Worm (Caenorhabditis elegans) whole organism, midembryonic: Measurements from ENCODE around the gene mif-1.

ENCODE experiments used
- T22C8.4 ChIP-seq: fragments of 200-800 bp; sonication (Bioruptor generic); IDR thresholded peaks from 2 replicates; pipeline ENCODE4 v1.3.6; 2022; ENCODE audit warnings: missing genetic modification characterization, missing compliant biosample characterization
- cog-1 ChIP-seq: sonication (generic microtip); optimal IDR thresholded peaks from 2 replicates; lab custom pipeline; 2016; ENCODE audit warnings: missing genetic modification characterization, missing compliant biosample characterization
- flt-1 ChIP-seq: fragments of 200-800 bp; sonication (Bioruptor generic); IDR thresholded peaks from 2 replicates; pipeline ENCODE4 v1.3.6; 2022; ENCODE audit warnings: missing genetic modification characterization, missing compliant biosample characterization
- klf-2 ChIP-seq: fragments of 200-800 bp; sonication (Bioruptor generic); conservative IDR thresholded peaks from 2 replicates; pipeline ENCODE4 v1.3.6; 2022; ENCODE audit warnings: missing genetic modification reagents, missing genetic modification characterization, missing compliant biosample characterization
- med-1 ChIP-seq: sonication (generic microtip); optimal IDR thresholded peaks from 2 replicates; lab custom pipeline; 2017; ENCODE audit warnings: missing genetic modification characterization, mild to moderate bottlenecking, missing compliant biosample characterization, antibody characterized with exemption, missing genetic modification reagents; ENCODE audit not compliant: insufficient read depth
- ref-1 ChIP-seq: fragments of 200-800 bp; sonication (Bioruptor generic); conservative IDR thresholded peaks from 2 replicates; pipeline ENCODE4 v1.3.6; 2022; ENCODE audit warnings: missing genetic modification reagents, missing genetic modification characterization, missing compliant biosample characterization
- tab-1 ChIP-seq: fragments of 200-800 bp; sonication (Bioruptor generic); IDR thresholded peaks from 2 replicates; pipeline ENCODE4 v1.3.6; 2022; ENCODE audit warnings: missing genetic modification characterization, missing compliant biosample characterization
- ztf-23 ChIP-seq: fragments of 200-800 bp; sonication (Bioruptor generic); IDR thresholded peaks from 2 replicates; pipeline ENCODE4 v1.3.6; 2022; ENCODE audit warnings: missing genetic modification reagents, missing genetic modification characterization, missing compliant biosample characterization
- ztf-29 ChIP-seq: fragments of 200-800 bp; sonication (Bioruptor generic); IDR thresholded peaks from 2 replicates; pipeline ENCODE4 v1.3.6; 2022; ENCODE audit warnings: missing genetic modification reagents, missing genetic modification characterization, missing compliant biosample characterization

mif-1 gene

ce11 chrIII:11847658-11848202, at the start of gene mif-1:
Gene mif-1 (plus strand): TSS chrIII:11848152.
- TF ChIP-seq klf-2 (GFP tag; lab: Robert Waterston, UW) (no peak), ztf-23 (GFP tag; lab: Robert Waterston, UW) (no peak), flt-1 (GFP tag; lab: Robert Waterston, UW) (no peak), ztf-29 (GFP tag; lab: Robert Waterston, UW) (no peak), med-1 (GFP tag; lab: Kevin White, UChicago) (no peak), T22C8.4 (GFP tag; lab: Robert Waterston, UW) (no peak), cog-1 (tag; lab: Kevin White, UChicago) (no peak), tab-1 (GFP tag; lab: Robert Waterston, UW) (no peak), ref-1 (GFP tag; lab: Robert Waterston, UW) (no peak)

- TF ChIP-seq ztf-29 (GFP tag; lab: Robert Waterston, UW), result no peak
- TF ChIP-seq cog-1 (tag; lab: Kevin White, UChicago), result no peak
- no peak for TF ChIP-seq tab-1 (GFP tag; lab: Robert Waterston, UW)
Measured at ce11 chrIII:11806695-11807094, 41.3 kb upstream of the mif-1 start, which contains the start of gene C18D11.7. Gene C18D11.7 (minus strand): TSS chrIII:11806795.

ce11 chrIII:11807418-11807817, 40.5 kb upstream of the mif-1 start, which contains the start of gene C18D11.10:
Gene C18D11.10 (plus strand): TSS chrIII:11807718.
- TF ChIP-seq ztf-23 (GFP tag; lab: Robert Waterston, UW), result no peak
- no peak for TF ChIP-seq flt-1 (GFP tag; lab: Robert Waterston, UW)
- no peak for TF ChIP-seq tab-1 (GFP tag; lab: Robert Waterston, UW)
- TF ChIP-seq ztf-29 (GFP tag; lab: Robert Waterston, UW), result no peak
- no peak for TF ChIP-seq T22C8.4 (GFP tag; lab: Robert Waterston, UW)
- no peak for TF ChIP-seq cog-1 (tag; lab: Kevin White, UChicago)
- TF ChIP-seq med-1 (GFP tag; lab: Kevin White, UChicago), result no peak
- TF ChIP-seq ref-1 (GFP tag; lab: Robert Waterston, UW), result no peak
- no peak for TF ChIP-seq klf-2 (GFP tag; lab: Robert Waterston, UW)

ce11 chrIII:11808818-11809217, 39.1 kb upstream of the mif-1 start, which contains the start of gene C18D11.9:
Gene C18D11.9 (plus strand): TSS chrIII:11809118.
- TF ChIP-seq klf-2 (GFP tag; lab: Robert Waterston, UW), result no peak
- no peak for TF ChIP-seq ztf-23 (GFP tag; lab: Robert Waterston, UW)
- TF ChIP-seq med-1 (GFP tag; lab: Kevin White, UChicago), result no peak
- no peak for TF ChIP-seq ref-1 (GFP tag; lab: Robert Waterston, UW)
- TF ChIP-seq tab-1 (GFP tag; lab: Robert Waterston, UW), result no peak
- no peak for TF ChIP-seq ztf-29 (GFP tag; lab: Robert Waterston, UW)
- no peak for TF ChIP-seq flt-1 (GFP tag; lab: Robert Waterston, UW)
- TF ChIP-seq T22C8.4 (GFP tag; lab: Robert Waterston, UW), result no peak
- no peak for TF ChIP-seq cog-1 (tag; lab: Kevin White, UChicago)

ce11 chrIII:11810447-11810846, 37.5 kb upstream of the mif-1 start, which contains the start of gene C18D11.6:
Gene C18D11.6 (plus strand): TSS chrIII:11810556.
- no peak for TF ChIP-seq ztf-29 (GFP tag; lab: Robert Waterston, UW)
- TF ChIP-seq med-1 (GFP tag; lab: Kevin White, UChicago), result no peak
- no peak for TF ChIP-seq flt-1 (GFP tag; lab: Robert Waterston, UW)
- no peak for TF ChIP-seq T22C8.4 (GFP tag; lab: Robert Waterston, UW)
- TF ChIP-seq tab-1 (GFP tag; lab: Robert Waterston, UW), result no peak
- TF ChIP-seq ztf-23 (GFP tag; lab: Robert Waterston, UW), result no peak
- no peak for TF ChIP-seq klf-2 (GFP tag; lab: Robert Waterston, UW)
- no peak for TF ChIP-seq ref-1 (GFP tag; lab: Robert Waterston, UW)
- TF ChIP-seq cog-1 (tag; lab: Kevin White, UChicago), result no peak

ce11 chrIII:11811839-11812238, 36.1 kb upstream of the mif-1 start:
- TF ChIP-seq cog-1 (tag; lab: Kevin White, UChicago) (no peak), med-1 (GFP tag; lab: Kevin White, UChicago) (no peak), ztf-29 (GFP tag; lab: Robert Waterston, UW) (no peak), tab-1 (GFP tag; lab: Robert Waterston, UW) (no peak), ref-1 (GFP tag; lab: Robert Waterston, UW) (no peak), T22C8.4 (GFP tag; lab: Robert Waterston, UW) (no peak), ztf-23 (GFP tag; lab: Robert Waterston, UW) (no peak), klf-2 (GFP tag; lab: Robert Waterston, UW) (no peak), flt-1 (GFP tag; lab: Robert Waterston, UW) (no peak)

ce11 chrIII:11814653-11815052, 33.3 kb upstream of the mif-1 start:
- TF ChIP-seq flt-1 (GFP tag; lab: Robert Waterston, UW) (no peak), T22C8.4 (GFP tag; lab: Robert Waterston, UW) (no peak), tab-1 (GFP tag; lab: Robert Waterston, UW) (no peak), ztf-29 (GFP tag; lab: Robert Waterston, UW) (no peak), med-1 (GFP tag; lab: Kevin White, UChicago) (no peak), ref-1 (GFP tag; lab: Robert Waterston, UW) (no peak), cog-1 (tag; lab: Kevin White, UChicago) (no peak), ztf-23 (GFP tag; lab: Robert Waterston, UW) (no peak)

ce11 chrIII:11816523-11817003, 31.4 kb upstream of the mif-1 start, which contains the start of gene C18D11.1:
Gene C18D11.1 (plus strand): TSS chrIII:11816573.
- no peak for TF ChIP-seq tab-1 (GFP tag; lab: Robert Waterston, UW)
- no peak for TF ChIP-seq klf-2 (GFP tag; lab: Robert Waterston, UW)
- TF ChIP-seq ztf-29 (GFP tag; lab: Robert Waterston, UW), result no peak
- TF ChIP-seq T22C8.4 (GFP tag; lab: Robert Waterston, UW), result no peak
- no peak for TF ChIP-seq ref-1 (GFP tag; lab: Robert Waterston, UW)
- TF ChIP-seq cog-1 (tag; lab: Kevin White, UChicago), result no peak
- no peak for TF ChIP-seq ztf-23 (GFP tag; lab: Robert Waterston, UW)
- TF ChIP-seq med-1 (GFP tag; lab: Kevin White, UChicago), result no peak
- TF ChIP-seq flt-1 (GFP tag; lab: Robert Waterston, UW), result no peak
